Worm (Caenorhabditis elegans): ENCODE measurements around the gene acy-3.

acy-3 gene

ce11 chrIII:3834800-3835271 lies 48.6 kb upstream of the acy-3 start, which contains the start of gene cyp-25A2:
cyp-25A2 (plus strand) TSS chrIII:3835221.
- TF ChIP-seq pax-1 (tag; optimal IDR thresholded peaks at IDR 0.05) (no peak), madf-2 (tag; optimal IDR thresholded peaks at IDR 0.05) (no peak), dmd-4 (tag; optimal IDR thresholded peaks at IDR 0.05; ENCODE audit: borderline replicate concordance) (no peak), sox-4 (tag; optimal IDR thresholded peaks at IDR 0.05) (no peak), elt-2 (tag; optimal IDR thresholded peaks at IDR 0.05) (peak; percentile 51), tbx-2 (tag; optimal IDR thresholded peaks at IDR 0.05) (no peak)

DNA sequence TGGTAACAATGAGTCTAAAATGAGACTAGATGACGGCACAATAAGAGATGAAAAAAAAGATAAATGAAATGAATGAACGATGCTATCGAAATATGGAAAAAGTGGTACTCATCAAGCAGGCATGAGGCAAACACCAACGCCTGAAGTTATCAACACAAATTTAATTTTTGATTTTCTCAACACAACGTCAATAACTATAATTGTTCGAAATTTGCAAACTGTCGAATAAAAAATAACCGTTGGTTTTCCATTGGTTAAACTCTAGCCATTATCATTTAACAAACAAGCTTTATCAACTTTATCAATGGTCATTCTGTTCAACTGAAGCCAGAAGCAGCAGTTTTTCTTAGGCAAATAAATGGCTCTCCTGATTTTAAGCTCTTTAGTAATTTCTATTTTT lies 46.0 kb upstream of the acy-3 start, which contains the start of gene cyp-25A1:
TSS of gene cyp-25A1 (plus strand) at position 301 of the 400 bp plus-strand sequence.
- TF ChIP-seq che-1 (tag; optimal IDR thresholded peaks at IDR 0.05) (no peak), ceh-30 (tag; optimal IDR thresholded peaks at IDR 0.05) (no peak), ceh-18 (tag; optimal IDR thresholded peaks at IDR 0.05) (no peak), ztf-16 (tag; optimal IDR thresholded peaks at IDR 0.05) (no peak), K09A11.1 (tag; optimal IDR thresholded peaks at IDR 0.05; ENCODE audit: insufficient read depth) (no peak), Y22D7AL.16 (tag; optimal IDR thresholded peaks at IDR 0.05) (no peak), pax-1 (tag; optimal IDR thresholded peaks at IDR 0.05) (no peak), elt-4 (tag; optimal IDR thresholded peaks at IDR 0.05) (no peak), C08G9.2 (tag; optimal IDR thresholded peaks at IDR 0.05) (no peak), ceh-9 (tag; optimal IDR thresholded peaks at IDR 0.05) (no peak)

DNA sequence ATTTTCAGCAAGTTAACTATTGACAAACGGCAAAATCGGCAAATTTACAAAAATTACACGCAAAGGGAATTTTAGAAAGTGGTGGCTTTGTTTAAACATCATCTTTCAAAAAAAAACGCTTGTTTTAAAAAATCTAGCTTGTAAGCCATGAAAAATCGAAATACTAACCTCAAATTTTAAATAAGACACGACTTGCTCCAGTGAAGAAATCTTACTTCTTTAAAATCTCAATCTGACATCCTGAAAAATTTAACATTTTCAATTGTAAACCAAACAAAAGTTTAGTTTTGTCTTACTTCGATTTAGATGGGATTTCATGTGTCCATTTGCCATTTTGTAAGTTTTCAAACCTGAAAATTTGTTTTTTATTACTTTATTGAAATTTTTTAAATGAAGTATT lies 45.5 kb upstream of the acy-3 start:
- TF ChIP-seq pha-2 (tag; optimal IDR thresholded peaks at IDR 0.05) = no peak
- TF ChIP-seq madf-2 (tag; optimal IDR thresholded peaks at IDR 0.05) = no peak
- no peak for TF ChIP-seq lin-11 (tag; optimal IDR thresholded peaks at IDR 0.05)
- no peak for TF ChIP-seq ref-2 (tag; optimal IDR thresholded peaks at IDR 0.05)
- no peak for TF ChIP-seq gmeb-2 (tag; optimal IDR thresholded peaks at IDR 0.05)

DNA sequence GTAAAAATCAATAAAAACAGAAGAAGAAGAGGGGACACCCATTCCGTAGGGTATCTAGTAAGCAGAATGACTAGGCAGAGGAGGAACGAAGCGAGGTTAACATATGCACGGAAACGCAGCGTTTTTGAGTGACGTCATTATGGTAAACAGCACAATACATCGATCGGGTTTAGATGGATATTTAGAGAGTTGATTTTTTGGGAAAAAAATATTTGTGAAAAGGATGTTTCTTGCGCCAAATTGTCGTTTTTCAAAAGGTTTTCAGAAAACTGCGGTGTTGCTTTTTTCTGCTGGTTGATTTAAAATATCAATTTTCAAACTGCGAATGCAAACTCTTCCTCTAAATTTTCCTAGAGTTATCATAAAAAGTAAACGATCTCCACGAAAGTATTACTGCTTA lies 45.1 kb upstream of the acy-3 start, which contains the start of gene C36A4.10:
TSS of gene C36A4.10 (minus strand) at position 101 of the 400 bp plus-strand sequence.
- TF ChIP-seq ceh-48 (tag; optimal IDR thresholded peaks at IDR 0.05) (peak; percentile 33), ceh-6 (GFP tag; optimal IDR thresholded peaks at IDR 0.05) (no peak)

ce11 chrIII:3829105-3829504 lies 42.8 kb upstream of the acy-3 start, which contains the start of gene cnnm-5:
cnnm-5 (minus strand) TSS chrIII:3829205.
- TF ChIP-seq pqm-1 (tag; optimal IDR thresholded peaks at IDR 0.05) = no peak
- no peak for TF ChIP-seq pat-9 (tag; optimal IDR thresholded peaks at IDR 0.05)
- TF ChIP-seq K09A11.1 (tag; optimal IDR thresholded peaks at IDR 0.05; ENCODE audit: insufficient read depth) = no peak
- TF ChIP-seq ceh-9 (tag; optimal IDR thresholded peaks at IDR 0.05) = no peak
- no peak for TF ChIP-seq che-1 (tag; optimal IDR thresholded peaks at IDR 0.05)
- TF ChIP-seq pha-2 (tag; optimal IDR thresholded peaks at IDR 0.05) = no peak
- no peak for TF ChIP-seq T23F11.4 (GFP tag; optimal IDR thresholded peaks at IDR 0.05)
- TF ChIP-seq ahr-1 (tag; optimal IDR thresholded peaks at IDR 0.05) = no peak
- TF ChIP-seq sox-4 (tag; optimal IDR thresholded peaks at IDR 0.05) = no peak
- no peak for TF ChIP-seq ama-1 (optimal IDR thresholded peaks at IDR 0.05)
- TF ChIP-seq madf-2 (tag; optimal IDR thresholded peaks at IDR 0.05) = no peak
- TF ChIP-seq ceh-24 (tag; optimal IDR thresholded peaks at IDR 0.05) = no peak

ce11 chrIII:3821969-3822453 lies 35.7 kb upstream of the acy-3 start, which contains the start of gene amx-1:
amx-1 (plus strand) TSS chrIII:3822403.
- peak; percentile 58 for TF ChIP-seq hlh-30 (tag; optimal IDR thresholded peaks at IDR 0.05; ENCODE audit: insufficient read depth)
- TF ChIP-seq ceh-31 (tag; optimal IDR thresholded peaks at IDR 0.05) = peak; percentile 4
- no peak for TF ChIP-seq hlh-8 (tag; optimal IDR thresholded peaks at IDR 0.05)
- no peak for TF ChIP-seq mec-3 (tag; optimal IDR thresholded peaks at IDR 0.05; ENCODE audit: borderline replicate concordance)
